Fruit fly (Drosophila melanogaster): ENCODE data around the gene Atg17.

Gene Atg17

DNA sequence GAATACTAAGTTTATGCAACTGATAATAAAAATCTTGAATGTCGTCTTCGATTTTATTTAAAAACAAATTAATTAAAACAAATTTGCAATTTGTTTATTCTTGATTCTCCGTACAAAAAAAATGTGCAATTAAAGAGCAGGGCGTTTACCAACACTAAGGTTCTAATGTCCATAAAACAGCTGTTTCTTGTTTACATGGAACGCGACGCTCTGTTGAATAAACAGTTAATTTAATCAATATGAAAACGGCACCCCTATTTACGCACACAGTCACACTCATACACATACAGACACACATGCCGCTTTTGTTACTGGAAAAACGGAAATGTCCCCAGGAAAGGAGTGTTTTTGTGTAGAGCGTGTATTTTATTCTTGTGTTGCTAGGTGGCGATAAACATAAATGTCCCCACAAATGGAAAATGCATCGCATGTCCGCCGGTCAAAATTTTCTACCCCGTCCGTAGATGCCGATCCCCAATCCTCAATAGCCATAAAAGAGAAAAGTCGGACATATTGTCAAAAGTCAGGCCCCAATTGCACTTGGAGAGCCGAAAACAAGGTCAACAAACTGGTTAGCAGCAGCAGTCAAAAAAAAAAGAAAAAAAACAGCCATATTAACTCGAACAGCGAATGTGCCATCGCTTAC is 46.4 kb upstream of the Atg17 start (continued):
- TF ChIP-seq Deaf1 (tag; optimal IDR thresholded peaks at IDR 0.05) (peak; percentile 37), Chrac-16 (GFP tag; optimal IDR thresholded peaks at IDR 0.05) (peak; percentile 38), dmrt11E (tag; optimal IDR thresholded peaks at IDR 0.05) (peak; percentile 64), Hsf (GFP tag; optimal IDR thresholded peaks at IDR 0.05) (peak; percentile 73), CG43689 (GFP tag; IDR thresholded peaks at IDR 0.05) (no peak), Vsx1 (GFP tag; optimal IDR thresholded peaks at IDR 0.05) (peak; percentile 88), Sin3A (optimal IDR thresholded peaks at IDR 0.05) (no peak), CG7372 (GFP tag; IDR thresholded peaks at IDR 0.05) (no peak), CG15011 (GFP tag; optimal IDR thresholded peaks at IDR 0.05) (peak; percentile 64), psq (GFP tag; optimal IDR thresholded peaks at IDR 0.05) (peak; percentile 66), vnd (GFP tag; IDR thresholded peaks at IDR 0.05; ENCODE audit: partially characterized antibody) (no peak), pan (optimal IDR thresholded peaks at IDR 0.05) (no peak), pan (GFP tag; optimal IDR thresholded peaks at IDR 0.05 in 1 of 2, IDR thresholded peaks at IDR 0.05 in 1 of 2) (no peak), Bdp1 (GFP tag; optimal IDR thresholded peaks at IDR 0.05) (peak; percentile 65), CHES-1-like (GFP tag; optimal IDR thresholded peaks at IDR 0.05) (peak; percentile 74), bbx (GFP tag; IDR thresholded peaks at IDR 0.05; ENCODE audit: partially characterized antibody) (no peak), CG5245 (GFP tag; optimal IDR thresholded peaks at IDR 0.05) (peak; percentile 72), H2.0 (GFP tag; IDR thresholded peaks at IDR 0.05) (no peak), C15 (GFP tag; IDR thresholded peaks at IDR 0.05) (no peak), tup (GFP tag; optimal IDR thresholded peaks at IDR 0.05) (peak; percentile 65), CG1832 (GFP tag; optimal IDR thresholded peaks at IDR 0.05) (no peak), danr (GFP tag; IDR thresholded peaks at IDR 0.05) (no peak), so (GFP tag; IDR thresholded peaks at IDR 0.05) (no peak), chm (GFP tag; IDR thresholded peaks at IDR 0.05) (no peak), CG3995 (GFP tag; optimal IDR thresholded peaks at IDR 0.05) (peak; percentile 8), ttk (GFP tag; IDR thresholded peaks at IDR 0.05) (no peak), eyg (GFP tag; optimal IDR thresholded peaks at IDR 0.05) (peak; percentile 83), YL-1 (GFP tag; optimal IDR thresholded peaks at IDR 0.05) (peak; percentile 77), tin (GFP tag; optimal IDR thresholded peaks at IDR 0.05) (peak; percentile 56), fru (optimal IDR thresholded peaks at IDR 0.05) (no peak), Six4 (GFP tag; optimal IDR thresholded peaks at IDR 0.05) (peak; percentile 67), Dad (GFP tag; optimal IDR thresholded peaks at IDR 0.05) (peak; percentile 63), luna (GFP tag; optimal IDR thresholded peaks at IDR 0.05) (no peak), ranshi (GFP tag; IDR thresholded peaks at IDR 0.05) (no peak), Ssrp (tag; optimal IDR thresholded peaks at IDR 0.05) (no peak), Hr3 (GFP tag; optimal IDR thresholded peaks at IDR 0.05) (peak; percentile 10), gro (GFP tag; optimal IDR thresholded peaks at IDR 0.05) (peak; percentile 83), HmgZ (tag; optimal IDR thresholded peaks at IDR 0.05) (peak; percentile 89), rib (GFP tag; IDR thresholded peaks at IDR 0.05) (no peak), CG2889 (GFP tag; IDR thresholded peaks at IDR 0.05) (no peak), Ptx1 (GFP tag; IDR thresholded peaks at IDR 0.05) (no peak), az2 (GFP tag; optimal IDR thresholded peaks at IDR 0.05) (peak; percentile 40), HHEX (GFP tag; optimal IDR thresholded peaks at IDR 0.05) (peak; percentile 82), CG8388 (GFP tag; optimal IDR thresholded peaks at IDR 0.05) (peak; percentile 51), btn (GFP tag; optimal IDR thresholded peaks at IDR 0.05) (peak; percentile 62), tap (tag; optimal IDR thresholded peaks at IDR 0.05) (peak; percentile 72), CG10543 (GFP tag; optimal IDR thresholded peaks at IDR 0.05) (peak; percentile 90), CoRest (tag; optimal IDR thresholded peaks at IDR 0.05) (peak; percentile 58), CG9727 (GFP tag; optimal IDR thresholded peaks at IDR 0.05) (peak; percentile 86), Ada2b (GFP tag; IDR thresholded peaks at IDR 0.05) (no peak), CG17612 (GFP tag; IDR thresholded peaks at IDR 0.05) (no peak), CG9215 (GFP tag; IDR thresholded peaks at IDR 0.05) (no peak)
